Worm (Caenorhabditis elegans) whole organism, L4 larva: Measurements from ENCODE around the gene clpr-2.

Experiments
- F37D6.2 ChIP-seq: sonication (generic microtip); optimal IDR thresholded peaks from 2 replicates; lab custom pipeline; 2016; ENCODE audit warnings: mild to moderate bottlenecking, missing genetic modification characterization, missing compliant biosample characterization
- Y75B8A.6 ChIP-seq: fragments of 200-800 bp; sonication (Bioruptor generic); IDR thresholded peaks from 2 replicates; pipeline ENCODE4 v1.3.6; 2022; ENCODE audit warnings: missing genetic modification reagents, missing genetic modification characterization, missing compliant biosample characterization
- ces-1 ChIP-seq: fragments of 150-350 bp; sonication (generic microtip); optimal IDR thresholded peaks from 4 replicates; lab custom pipeline; 2014; ENCODE audit warnings: missing biosample characterization, missing genetic modification reagents, missing genetic modification characterization
- dve-1 ChIP-seq: sonication (generic microtip); optimal IDR thresholded peaks from 2 replicates; lab custom pipeline; 2017; ENCODE audit warnings: antibody characterized with exemption, mild to moderate bottlenecking, missing genetic modification characterization, missing compliant biosample characterization; ENCODE audit not compliant: insufficient read depth
- lin-39 ChIP-seq: fragments of 150-350 bp; optimal IDR thresholded peaks from 2 replicates; lab custom pipeline; 2014; ENCODE audit warnings: missing biosample characterization, missing genetic modification reagents, missing genetic modification characterization
- nhr-10 ChIP-seq: fragments of 150-350 bp; optimal IDR thresholded peaks from 2 replicates; lab custom pipeline; 2014; ENCODE audit warnings: missing biosample characterization, missing genetic modification characterization
- nhr-25 ChIP-seq: sonication (generic microtip); optimal IDR thresholded peaks from 2 replicates; lab custom pipeline; 2017; ENCODE audit warnings: missing genetic modification characterization, mild to moderate bottlenecking, missing compliant biosample characterization, antibody characterized with exemption, moderate library complexity, borderline replicate concordance; ENCODE audit not compliant: insufficient read depth
- nhr-6 ChIP-seq: fragments of 150-350 bp; optimal IDR thresholded peaks from 2 replicates; lab custom pipeline; 2014; ENCODE audit warnings: missing biosample characterization, missing genetic modification characterization
- nhr-77 ChIP-seq: fragments of 150-350 bp; optimal IDR thresholded peaks from 2 replicates; lab custom pipeline; 2014; ENCODE audit warnings: missing biosample characterization, missing genetic modification characterization
- pqm-1 ChIP-seq: sonication (generic microtip); optimal IDR thresholded peaks from 2 replicates; lab custom pipeline; 2017; ENCODE audit warnings: missing biosample characterization, missing genetic modification characterization
- rbr-2 ChIP-seq: sonication (generic microtip); optimal IDR thresholded peaks from 2 replicates; lab custom pipeline; 2016; ENCODE audit warnings: missing genotype, missing genetic modification characterization, missing compliant biosample characterization
- zag-1 ChIP-seq: fragments of 150-350 bp; optimal IDR thresholded peaks from 2 replicates; lab custom pipeline; 2014; ENCODE audit warnings: missing biosample characterization, missing genetic modification characterization

- TF ChIP-seq pqm-1 (tag; lab: Kevin White, UChicago) (no peak), nhr-25 (no peak), Y75B8A.6 (GFP tag; lab: Robert Waterston, UW) (no peak), lin-39 (tag; lab: Kevin White, UChicago) (no peak), nhr-10 (tag; lab: Kevin White, UChicago) (no peak), F37D6.2 (tag; lab: Kevin White, UChicago) (no peak), rbr-2 (tag; lab: Kevin White, UChicago) (no peak), zag-1 (tag; lab: Kevin White, UChicago) (no peak), dve-1 (tag; lab: Kevin White, UChicago) (no peak), ces-1 (no peak), nhr-6 (tag; lab: Kevin White, UChicago) (no peak), nhr-77 (tag; lab: Kevin White, UChicago) (no peak)
Measured at ce11 chrII:1244420-1244959, 14.2 kb upstream of the clpr-2 start.
